Worm (Caenorhabditis elegans) whole organism, L1 larva: ENCODE results near the gene W09D6.4.

Source experiments
- C04F5.9 ChIP-seq: sonication (generic microtip); optimal IDR thresholded peaks from 2 replicates; lab custom pipeline; 2016; ENCODE audit warnings: missing genetic modification characterization, missing compliant biosample characterization
- C34B4.2 ChIP-seq: sonication (generic microtip); optimal IDR thresholded peaks from 2 replicates; lab custom pipeline; 2017; ENCODE audit warnings: mild to moderate bottlenecking, missing genetic modification characterization, missing compliant biosample characterization
- F16B12.6 ChIP-seq: fragments of 150-350 bp; optimal IDR thresholded peaks from 2 replicates; lab custom pipeline; 2014; ENCODE audit warnings: missing biosample characterization, missing genetic modification characterization
- alr-1 ChIP-seq: fragments of 200-800 bp; sonication (Bioruptor generic); optimal IDR thresholded peaks from 2 replicates; lab custom pipeline; 2018; ENCODE audit warnings: borderline replicate concordance, mild to moderate bottlenecking, missing genetic modification characterization, missing compliant biosample characterization
- aly-2 ChIP-seq: fragments of 150-350 bp; optimal IDR thresholded peaks from 2 replicates; lab custom pipeline; 2014; ENCODE audit warnings: missing biosample characterization, missing genetic modification characterization
- blmp-1 ChIP-seq: fragments of 150-350 bp; optimal IDR thresholded peaks from 2 replicates; lab custom pipeline; 2014; ENCODE audit warnings: missing biosample characterization, missing genetic modification characterization
- ceh-63 ChIP-seq: fragments of 200-800 bp; sonication (Bioruptor generic); optimal IDR thresholded peaks from 2 replicates; lab custom pipeline; 2018; ENCODE audit warnings: mild to moderate bottlenecking, missing genetic modification characterization, missing compliant biosample characterization
- ceh-8 ChIP-seq: fragments of 200-800 bp; sonication (Bioruptor generic); optimal IDR thresholded peaks from 2 replicates; lab custom pipeline; 2018; ENCODE audit warnings: mild to moderate bottlenecking, missing genetic modification characterization, moderate library complexity, missing compliant biosample characterization
- ceh-82 ChIP-seq, 3 experiments: fragments of 150-350 bp in 1 of 3; sonication (generic microtip) in 2 of 3; optimal IDR thresholded peaks; 2 replicates each; lab custom pipeline; 2014 to 2017; ENCODE audit warnings: missing biosample characterization in 3 of 3, missing genetic modification characterization in 3 of 3
- ceh-88 ChIP-seq: fragments of 200-800 bp; sonication (Bioruptor generic); IDR thresholded peaks from 2 replicates; pipeline ENCODE4 v1.3.6; 2022; ENCODE audit warnings: missing genetic modification characterization, missing compliant biosample characterization
- ces-1 ChIP-seq: fragments of 150-350 bp; optimal IDR thresholded peaks from 2 replicates; lab custom pipeline; 2014; ENCODE audit warnings: missing biosample characterization, missing genetic modification reagents, missing genetic modification characterization
- efl-1 ChIP-seq, 4 experiments: fragments of 150-350 bp; optimal IDR thresholded peaks in 3 of 4; peaks in 1 of 4; 1 replicate in 1 of 4; 2 replicates in 3 of 4; lab custom pipeline; 2014; ENCODE audit warnings: missing biosample characterization in 2 of 4, missing genetic modification characterization in 2 of 4, missing genetic modification reagents in 2 of 4
- egl-13 ChIP-seq: sonication (generic microtip); optimal IDR thresholded peaks from 2 replicates; lab custom pipeline; 2016; ENCODE audit warnings: missing genotype, missing genetic modification reagents, missing genetic modification characterization, missing compliant biosample characterization
- elt-2 ChIP-seq: sonication (generic microtip); optimal IDR thresholded peaks from 2 replicates; lab custom pipeline; 2016; ENCODE audit warnings: missing genetic modification characterization, mild to moderate bottlenecking, inconsistent platforms, missing compliant biosample characterization, missing genetic modification reagents
- elt-3 ChIP-seq, 6 experiments: fragments of 150-350 bp in 1 of 6; sonication (generic microtip); optimal IDR thresholded peaks; 2 replicates each; lab custom pipeline; 2017 to 2018; ENCODE audit warnings: missing biosample characterization in 6 of 6, missing genetic modification characterization in 6 of 6, inconsistent platforms in 1 of 6
- fkh-10 ChIP-seq: sonication (generic microtip); optimal IDR thresholded peaks from 2 replicates; lab custom pipeline; 2017; ENCODE audit warnings: missing biosample characterization, missing genetic modification reagents, missing genetic modification characterization
- fos-1 ChIP-seq: fragments of 150-350 bp; optimal IDR thresholded peaks from 2 replicates; lab custom pipeline; 2014; ENCODE audit warnings: missing biosample characterization, missing genetic modification characterization
- grh-1 ChIP-seq: fragments of 200-800 bp; sonication (Bioruptor generic); IDR thresholded peaks from 2 replicates; pipeline ENCODE4 v1.3.6; 2022; ENCODE audit warnings: missing genetic modification reagents, missing genetic modification characterization, missing compliant biosample characterization
- hlh-17 ChIP-seq: fragments of 200-800 bp; sonication (Bioruptor generic); optimal IDR thresholded peaks from 2 replicates; lab custom pipeline; 2018; ENCODE audit warnings: missing genetic modification characterization, mild to moderate bottlenecking, missing compliant biosample characterization, moderate library complexity, borderline replicate concordance
- hpl-2 ChIP-seq: fragments of 150-350 bp; optimal IDR thresholded peaks from 2 replicates; lab custom pipeline; 2014; ENCODE audit warnings: missing biosample characterization, missing genetic modification reagents, missing genetic modification characterization
- lin-14 ChIP-seq: fragments of 200-800 bp; sonication (Bioruptor generic); optimal IDR thresholded peaks from 2 replicates; lab custom pipeline; 2018; ENCODE audit warnings: mild to moderate bottlenecking, missing genetic modification characterization, moderate library complexity, missing compliant biosample characterization
- lin-15B ChIP-seq: fragments of 150-350 bp; sonication (generic microtip); optimal IDR thresholded peaks from 3 replicates; lab custom pipeline; 2014; ENCODE audit warnings: missing biosample characterization, missing genetic modification characterization
- lin-35 ChIP-seq, 2 experiments: fragments of 150-350 bp; optimal IDR thresholded peaks; 2 replicates each; lab custom pipeline; 2014; ENCODE audit warnings: missing biosample characterization in 2 of 2, missing genetic modification characterization in 2 of 2, missing genetic modification reagents in 2 of 2
- lir-3 ChIP-seq: sonication (generic microtip); optimal IDR thresholded peaks from 2 replicates; lab custom pipeline; 2016; ENCODE audit warnings: mild to moderate bottlenecking, missing genetic modification characterization, moderate library complexity, missing compliant biosample characterization; ENCODE audit not compliant: poor library complexity
- mab-9 ChIP-seq: fragments of 200-800 bp; sonication (Bioruptor generic); IDR thresholded peaks from 2 replicates; pipeline ENCODE4 v1.3.6; 2022; ENCODE audit warnings: missing genetic modification reagents, missing genetic modification characterization, missing compliant biosample characterization
- mdl-1 ChIP-seq, 2 experiments: fragments of 150-350 bp; optimal IDR thresholded peaks; 2 replicates each; lab custom pipeline; 2014 to 2017; ENCODE audit warnings: missing biosample characterization in 2 of 2, missing genetic modification characterization in 2 of 2, inconsistent platforms in 1 of 2
- mep-1 ChIP-seq: fragments of 150-350 bp; optimal IDR thresholded peaks from 2 replicates; lab custom pipeline; 2014; ENCODE audit warnings: missing biosample characterization, missing genetic modification characterization
- nhr-11 ChIP-seq: fragments of 150-350 bp; optimal IDR thresholded peaks from 2 replicates; lab custom pipeline; 2014; ENCODE audit warnings: missing biosample characterization, missing genetic modification characterization
- nhr-12 ChIP-seq: sonication (generic microtip); optimal IDR thresholded peaks from 2 replicates; lab custom pipeline; 2017; ENCODE audit warnings: missing biosample characterization, missing genetic modification characterization
- nhr-19 ChIP-seq: fragments of 200-800 bp; sonication (Bioruptor generic); conservative IDR thresholded peaks from 2 replicates; pipeline ENCODE4 v1.3.6; 2022; ENCODE audit warnings: missing genetic modification characterization, missing compliant biosample characterization
- nhr-20 ChIP-seq: sonication (generic microtip); optimal IDR thresholded peaks from 2 replicates; lab custom pipeline; 2016; ENCODE audit warnings: mild to moderate bottlenecking, missing genetic modification characterization, missing compliant biosample characterization
- nhr-237 ChIP-seq: fragments of 150-350 bp; optimal IDR thresholded peaks from 2 replicates; lab custom pipeline; 2014; ENCODE audit warnings: missing biosample characterization, missing genetic modification characterization
- nhr-47 ChIP-seq: sonication (generic microtip); optimal IDR thresholded peaks from 2 replicates; lab custom pipeline; 2016; ENCODE audit warnings: mild to moderate bottlenecking, missing genetic modification characterization, moderate library complexity, missing compliant biosample characterization
- nhr-71 ChIP-seq: sonication (generic microtip); optimal IDR thresholded peaks from 2 replicates; lab custom pipeline; 2016; ENCODE audit warnings: mild to moderate bottlenecking, missing genetic modification characterization, moderate library complexity, missing compliant biosample characterization
- nhr-85 ChIP-seq: sonication (generic microtip); peaks from one replicate; lab custom pipeline; 2016; ENCODE audit warnings: missing genetic modification characterization, inconsistent platforms, missing compliant biosample characterization
- nhr-90 ChIP-seq: sonication (generic microtip); optimal IDR thresholded peaks from 2 replicates; lab custom pipeline; 2016; ENCODE audit warnings: mild to moderate bottlenecking, missing genetic modification characterization, missing compliant biosample characterization; ENCODE audit not compliant: poor library complexity
- pag-3 ChIP-seq: sonication (generic microtip); optimal IDR thresholded peaks from 2 replicates; lab custom pipeline; 2017; ENCODE audit warnings: missing genetic modification characterization, mild to moderate bottlenecking, missing compliant biosample characterization, antibody characterized with exemption, borderline replicate concordance; ENCODE audit not compliant: insufficient read depth
- pax-3 ChIP-seq: fragments of 200-800 bp; sonication (Bioruptor generic); optimal IDR thresholded peaks from 2 replicates; lab custom pipeline; 2018; ENCODE audit warnings: mild to moderate bottlenecking, missing genetic modification characterization, moderate library complexity, missing compliant biosample characterization
- skn-1 ChIP-seq: fragments of 150-350 bp; optimal IDR thresholded peaks from 2 replicates; lab custom pipeline; 2014; ENCODE audit warnings: missing biosample characterization, missing genetic modification characterization
- sox-4 ChIP-seq: sonication (generic microtip); optimal IDR thresholded peaks from 2 replicates; lab custom pipeline; 2016; ENCODE audit warnings: missing genetic modification characterization, missing compliant biosample characterization
- swsn-7 ChIP-seq: sonication (generic microtip); optimal IDR thresholded peaks from 2 replicates; lab custom pipeline; 2016; ENCODE audit warnings: missing genetic modification characterization, missing compliant biosample characterization
- tlp-1 ChIP-seq: fragments of 150-350 bp; optimal IDR thresholded peaks from 2 replicates; lab custom pipeline; 2014; ENCODE audit warnings: missing biosample characterization, missing genetic modification characterization
- unc-130 ChIP-seq: fragments of 150-350 bp; optimal IDR thresholded peaks from 2 replicates; lab custom pipeline; 2017; ENCODE audit warnings: missing biosample characterization, missing genetic modification characterization, inconsistent platforms
- unc-30 ChIP-seq: sonication (generic microtip); optimal IDR thresholded peaks from 2 replicates; lab custom pipeline; 2017; ENCODE audit warnings: missing biosample characterization, missing genetic modification characterization
- unc-62 ChIP-seq: fragments of 150-350 bp; optimal IDR thresholded peaks from 2 replicates; lab custom pipeline; 2014; ENCODE audit warnings: missing biosample characterization, missing genetic modification reagents, missing genetic modification characterization
- unc-86 ChIP-seq: sonication (generic microtip); optimal IDR thresholded peaks from 2 replicates; lab custom pipeline; 2016; ENCODE audit warnings: missing genetic modification characterization, missing compliant biosample characterization
- unc-98 ChIP-seq: fragments of 200-800 bp; sonication (Bioruptor generic); IDR thresholded peaks from 2 replicates; pipeline ENCODE4 v1.3.6; 2022; ENCODE audit warnings: missing genetic modification characterization, missing compliant biosample characterization
- vab-15 ChIP-seq: sonication (generic microtip); optimal IDR thresholded peaks from 2 replicates; lab custom pipeline; 2017; ENCODE audit warnings: missing genotype, mild to moderate bottlenecking, missing genetic modification characterization, missing compliant biosample characterization
- xbp-1 ChIP-seq: sonication (generic microtip); optimal IDR thresholded peaks from 2 replicates; lab custom pipeline; 2016; ENCODE audit warnings: missing genetic modification characterization, missing compliant biosample characterization
- ztf-11 ChIP-seq, 2 experiments: sonication (generic microtip); optimal IDR thresholded peaks; 2 replicates each; lab custom pipeline; 2016 to 2017; ENCODE audit warnings: missing genetic modification characterization in 2 of 2, missing biosample characterization in 1 of 2, missing compliant biosample characterization in 1 of 2
- ztf-4 ChIP-seq: fragments of 150-350 bp; optimal IDR thresholded peaks from 2 replicates; lab custom pipeline; 2014; ENCODE audit warnings: missing biosample characterization, missing genetic modification characterization

The W09D6.4 gene

ce11 chrIII:11066691-11067090 is 12.9 kb upstream of the W09D6.4 start (continued):
- TF ChIP-seq unc-98 (GFP tag; lab: Robert Waterston, UW) = peak; percentile 69
- peak; percentile 75 for TF ChIP-seq xbp-1 (tag; lab: Kevin White, UChicago)
- TF ChIP-seq ceh-8 = peak; percentile 59
- TF ChIP-seq lin-35 (GFP tag; optimal IDR thresholded peaks at IDR 0.05; lab: Kevin White, UChicago) = peak; percentile 65 to 86
- TF ChIP-seq unc-62 (GFP tag; lab: Kevin White, UChicago) = no peak
- peak; percentile 79 for TF ChIP-seq unc-130 (tag; lab: Kevin White, UChicago)
- TF ChIP-seq hlh-17 (GFP tag; lab: Kevin White, UChicago) = no peak
- TF ChIP-seq nhr-90 (tag; lab: Kevin White, UChicago) = peak; percentile 93
- peak; percentile 68 for TF ChIP-seq aly-2 (tag; lab: Kevin White, UChicago)
- no peak for TF ChIP-seq nhr-11 (tag; lab: Kevin White, UChicago)
- peak; percentile 43 for TF ChIP-seq fkh-10 (GFP tag; lab: Kevin White, UChicago)
- TF ChIP-seq grh-1 = peak; percentile 61
- TF ChIP-seq skn-1 (tag; lab: Kevin White, UChicago) = peak; percentile 79
- TF ChIP-seq nhr-47 = peak; percentile 93
- peak; percentile 71 for TF ChIP-seq unc-86 (tag; lab: Kevin White, UChicago)
- peak; percentile 48 for TF ChIP-seq hpl-2 (GFP tag; lab: Kevin White, UChicago)
- no peak for TF ChIP-seq pax-3 (tag; lab: Kevin White, UChicago)
- TF ChIP-seq nhr-20 (tag; lab: Kevin White, UChicago) = peak; percentile 79
- TF ChIP-seq nhr-85 (tag; lab: Kevin White, UChicago) = peak; percentile 90
- peak; percentile 85 for TF ChIP-seq mab-9 (GFP tag; lab: Robert Waterston, UW)
- peak; percentile 63 to 82 for TF ChIP-seq efl-1 (optimal IDR thresholded peaks at IDR 0.05; lab: Kevin White, UChicago)
- peak; percentile 75 to 98 for TF ChIP-seq efl-1 (GFP tag; optimal IDR thresholded peaks at IDR 0.05 in 1 of 2; lab: Kevin White, UChicago)
- peak in 1 of 2 experiments; percentile 80 for TF ChIP-seq mdl-1 (tag; optimal IDR thresholded peaks at IDR 0.05; lab: Kevin White, UChicago)
- TF ChIP-seq F16B12.6 (tag; lab: Kevin White, UChicago) = peak; percentile 69
- peak; percentile 83 for TF ChIP-seq swsn-7
- no peak for TF ChIP-seq tlp-1 (tag; lab: Kevin White, UChicago)
- TF ChIP-seq sox-4 (tag; lab: Kevin White, UChicago) = peak; percentile 50
- TF ChIP-seq lin-14 = no peak
- peak; percentile 90 for TF ChIP-seq nhr-71 (tag; lab: Kevin White, UChicago)
- TF ChIP-seq nhr-237 = no peak
- peak in 3 of 6 experiments; percentile 4 to 76 (median 5) for TF ChIP-seq elt-3 (tag; optimal IDR thresholded peaks at IDR 0.05; lab: Kevin White, UChicago)
- no peak for TF ChIP-seq unc-30 (tag; lab: Kevin White, UChicago)
- TF ChIP-seq elt-2 (tag; lab: Kevin White, UChicago) = peak; percentile 47
- peak; percentile 74 for TF ChIP-seq egl-13
- TF ChIP-seq fos-1 (tag; lab: Kevin White, UChicago) = peak; percentile 58
- TF ChIP-seq lin-15B (tag; lab: Kevin White, UChicago) = no peak
- TF ChIP-seq mep-1 (tag; lab: Kevin White, UChicago) = peak; percentile 77
- no peak for TF ChIP-seq alr-1 (tag; lab: Kevin White, UChicago)
- TF ChIP-seq C04F5.9 = peak; percentile 52
- peak; percentile 29 for TF ChIP-seq ztf-4 (tag; lab: Kevin White, UChicago)
- TF ChIP-seq blmp-1 (tag; lab: Kevin White, UChicago) = no peak
- peak; percentile 45 to 68 (median 55) for TF ChIP-seq ceh-82 (tag; optimal IDR thresholded peaks at IDR 0.05; lab: Kevin White, UChicago)
- peak; percentile 19 for TF ChIP-seq ceh-63 (GFP tag; lab: Kevin White, UChicago)
- no peak for TF ChIP-seq vab-15
- TF ChIP-seq ces-1 (GFP tag; lab: Kevin White, UChicago) = no peak
- TF ChIP-seq nhr-12 = no peak
- TF ChIP-seq lir-3 = no peak
- TF ChIP-seq nhr-19 (GFP tag; lab: Robert Waterston, UW) = peak; percentile 93
- TF ChIP-seq pag-3 (tag; lab: Kevin White, UChicago) = no peak
- TF ChIP-seq ztf-11 (tag; optimal IDR thresholded peaks at IDR 0.05; lab: Kevin White, UChicago) = peak in 1 of 2 experiments; percentile 57
- TF ChIP-seq ceh-88 (GFP tag; lab: Robert Waterston, UW) = peak; percentile 79
- no peak for TF ChIP-seq C34B4.2 (tag; lab: Kevin White, UChicago)
